Fruit fly (Drosophila melanogaster) whole organism, embryonic: ENCODE measurements around the gene CG8630.

Experiments used
- Aef1 ChIP-seq: fragments of 200-800 bp; sonication (Bioruptor generic); IDR thresholded peaks from 3 replicates; pipeline ENCODE4 v1.3.6; 2022; ENCODE audit warnings: missing biosample characterization, missing genetic modification characterization
- BEAF-32 ChIP-seq: fragments of 200-800 bp; sonication (Bioruptor generic); optimal IDR thresholded peaks from 3 replicates; lab custom pipeline; 2017; ENCODE audit warnings: missing biosample characterization, missing genetic modification characterization, mild to moderate bottlenecking, moderate library complexity, missing genetic modification reagents
- CG11504 ChIP-seq: fragments of 200-800 bp; sonication (Bioruptor generic); optimal IDR thresholded peaks from 3 replicates; lab custom pipeline; 2019; ENCODE audit warnings: missing biosample characterization, mild to moderate bottlenecking, missing genetic modification characterization, moderate library complexity
- CG11696 ChIP-seq: fragments of 200-800 bp; sonication (Bioruptor generic); IDR thresholded peaks from 2 replicates; pipeline ENCODE4 v1.3.6; 2022; ENCODE audit warnings: missing biosample characterization, missing genetic modification characterization
- CG14014 ChIP-seq: fragments of 200-800 bp; sonication (Bioruptor generic); IDR thresholded peaks from 2 replicates; pipeline ENCODE4 v1.3.6; 2022; ENCODE audit warnings: missing biosample characterization, missing genetic modification characterization
- CG15601 ChIP-seq: fragments of 200-800 bp; sonication (Bioruptor generic); optimal IDR thresholded peaks from 3 replicates; lab custom pipeline; 2019; ENCODE audit warnings: missing biosample characterization, mild to moderate bottlenecking, missing genetic modification characterization, moderate library complexity
- CG1602 ChIP-seq: fragments of 200-800 bp; sonication (Bioruptor generic); optimal IDR thresholded peaks from 3 replicates; lab custom pipeline; 2016; ENCODE audit warnings: missing biosample characterization, missing genetic modification characterization
- CG18599 ChIP-seq: fragments of 200-800 bp; sonication (Bioruptor generic); optimal IDR thresholded peaks from 3 replicates; lab custom pipeline; 2017; ENCODE audit warnings: missing biosample characterization, missing genetic modification characterization, mild to moderate bottlenecking, moderate library complexity, missing genetic modification reagents
- CG2120 ChIP-seq: fragments of 200-800 bp; sonication (Bioruptor generic); optimal IDR thresholded peaks from 3 replicates; lab custom pipeline; 2016; ENCODE audit warnings: missing biosample characterization, missing genetic modification characterization
- CG2678 ChIP-seq: fragments of 200-800 bp; sonication (Bioruptor generic); optimal IDR thresholded peaks from 3 replicates; lab custom pipeline; 2019; ENCODE audit warnings: missing biosample characterization, mild to moderate bottlenecking, missing genetic modification characterization, moderate library complexity
- CG30403 ChIP-seq: fragments of 200-800 bp; sonication (Bioruptor generic); optimal IDR thresholded peaks from 3 replicates; lab custom pipeline; 2016; ENCODE audit warnings: missing biosample characterization, missing genetic modification characterization
- CG3281 ChIP-seq: fragments of 200-800 bp; sonication (Bioruptor generic); optimal IDR thresholded peaks from 3 replicates; lab custom pipeline; 2017; ENCODE audit warnings: missing biosample characterization, mild to moderate bottlenecking, missing genetic modification characterization
- CG6683 ChIP-seq: fragments of 200-800 bp; sonication (Bioruptor generic); optimal IDR thresholded peaks from 2 replicates; lab custom pipeline; 2017; ENCODE audit warnings: missing biosample characterization, mild to moderate bottlenecking, missing genetic modification characterization, missing genetic modification reagents
- CG7271 ChIP-seq: fragments of 200-800 bp; sonication (Bioruptor generic); optimal IDR thresholded peaks from 2 replicates; lab custom pipeline; 2018; ENCODE audit warnings: missing biosample characterization, mild to moderate bottlenecking, missing genetic modification characterization, moderate library complexity
- CG7556 ChIP-seq: fragments of 200-800 bp; sonication (Bioruptor generic); optimal IDR thresholded peaks from 2 replicates; lab custom pipeline; 2017; ENCODE audit warnings: missing biosample characterization, mild to moderate bottlenecking, missing genetic modification characterization
- CG7839 ChIP-seq: fragments of 200-800 bp; sonication (Bioruptor generic); optimal IDR thresholded peaks from 3 replicates; lab custom pipeline; 2018; ENCODE audit warnings: missing biosample characterization, mild to moderate bottlenecking, missing genetic modification characterization, moderate library complexity
- CG8290 ChIP-seq, 3 experiments: fragments of 200-800 bp; sonication (Bioruptor generic); optimal IDR thresholded peaks; 2 replicates each; lab custom pipeline; 2016 to 2019; ENCODE audit warnings: missing biosample characterization in 3 of 3, missing genetic modification characterization in 3 of 3, mild to moderate bottlenecking in 2 of 3, moderate library complexity in 1 of 3
- CG8765 ChIP-seq: fragments of 200-800 bp; sonication (Bioruptor generic); IDR thresholded peaks from 2 replicates; pipeline ENCODE4 v1.3.6; 2022; ENCODE audit warnings: missing biosample characterization, missing genetic modification characterization
- CG9932 ChIP-seq: fragments of 200-800 bp; sonication (Bioruptor generic); IDR thresholded peaks from 2 replicates; pipeline ENCODE4 v1.3.6; 2022; ENCODE audit warnings: missing biosample characterization, missing genetic modification characterization
- CHES-1-like ChIP-seq: fragments of 200-800 bp; sonication (Bioruptor generic); optimal IDR thresholded peaks from 2 replicates; lab custom pipeline; 2016; ENCODE audit warnings: missing biosample characterization, missing genetic modification characterization
- Camta ChIP-seq: fragments of 200-800 bp; sonication (Bioruptor generic); optimal IDR thresholded peaks from 2 replicates; lab custom pipeline; 2016; ENCODE audit warnings: missing biosample characterization, missing genetic modification characterization
- Doc3 ChIP-seq: fragments of 200-800 bp; sonication (Bioruptor generic); IDR thresholded peaks from 3 replicates; pipeline ENCODE4 v1.3.6; 2022; ENCODE audit warnings: missing biosample characterization, missing genetic modification characterization; ENCODE audit not compliant: partially characterized antibody
- Fer1 ChIP-seq: fragments of 200-800 bp; sonication (Bioruptor generic); optimal IDR thresholded peaks from 2 replicates; lab custom pipeline; 2017; ENCODE audit warnings: missing biosample characterization, mild to moderate bottlenecking, missing genetic modification characterization
- Hand ChIP-seq: fragments of 200-800 bp; sonication (Bioruptor generic); optimal IDR thresholded peaks from 2 replicates; lab custom pipeline; 2017; ENCODE audit warnings: mild to moderate bottlenecking, missing biosample characterization, missing genetic modification reagents, missing genetic modification characterization
- Hey ChIP-seq: fragments of 200-800 bp; sonication (Bioruptor generic); optimal IDR thresholded peaks from 3 replicates; lab custom pipeline; 2018; ENCODE audit warnings: missing biosample characterization, mild to moderate bottlenecking, missing genetic modification characterization
- Hmr ChIP-seq: fragments of 200-800 bp; sonication (Bioruptor generic); optimal IDR thresholded peaks from 3 replicates; lab custom pipeline; 2017; ENCODE audit warnings: mild to moderate bottlenecking, missing biosample characterization, missing genetic modification reagents, missing genetic modification characterization
- Hr51 ChIP-seq, 2 experiments: fragments of 200-800 bp; sonication (Bioruptor generic); optimal IDR thresholded peaks; 2 replicates in 1 of 2; 3 replicates in 1 of 2; lab custom pipeline; 2016 to 2018; ENCODE audit warnings: missing biosample characterization in 2 of 2, missing genetic modification characterization in 2 of 2, mild to moderate bottlenecking in 1 of 2, moderate library complexity in 1 of 2
- Med ChIP-seq: fragments of 200-800 bp; sonication (Bioruptor generic); peaks from one replicate; lab custom pipeline; 2016; ENCODE audit warnings: missing biosample characterization, missing genetic modification characterization, mild to moderate bottlenecking, inconsistent platforms, moderate library complexity
- Meics ChIP-seq: fragments of 200-800 bp; sonication (Bioruptor generic); optimal IDR thresholded peaks from 2 replicates; lab custom pipeline; 2017; ENCODE audit warnings: missing biosample characterization, mild to moderate bottlenecking, missing genetic modification characterization
- Nf-YB ChIP-seq: fragments of 200-800 bp; sonication (Bioruptor generic); optimal IDR thresholded peaks from 3 replicates; lab custom pipeline; 2019; ENCODE audit warnings: missing biosample characterization, mild to moderate bottlenecking, missing genetic modification characterization, moderate library complexity
- Ptx1 ChIP-seq: fragments of 200-800 bp; sonication (Bioruptor generic); IDR thresholded peaks from 2 replicates; pipeline ENCODE4 v1.3.6; 2022; ENCODE audit warnings: missing biosample characterization, missing genetic modification characterization
- Rx ChIP-seq: fragments of 200-800 bp; sonication (Bioruptor generic); IDR thresholded peaks from 2 replicates; pipeline ENCODE4 v1.3.6; 2022; ENCODE audit warnings: missing biosample characterization, missing genetic modification characterization
- Sox102F ChIP-seq: fragments of 200-800 bp; sonication (Bioruptor generic); optimal IDR thresholded peaks from 2 replicates; lab custom pipeline; 2018; ENCODE audit warnings: missing biosample characterization, mild to moderate bottlenecking, missing genetic modification characterization, moderate library complexity
- Trl ChIP-seq, 3 experiments: fragments of >200 bp in 2 of 3; fragments of 200-800 bp in 1 of 3; sonication (Bioruptor generic) in 1 of 3; optimal IDR thresholded peaks; 2 replicates in 1 of 3; 3 replicates in 2 of 3; lab custom pipeline; 2016 to 2017; ENCODE audit warnings: missing biosample characterization in 1 of 3, missing genetic modification characterization in 1 of 3
- abd-A ChIP-seq: fragments of 200-800 bp; sonication (Bioruptor generic); optimal IDR thresholded peaks from 3 replicates; lab custom pipeline; 2019; ENCODE audit warnings: missing biosample characterization, mild to moderate bottlenecking, missing genetic modification characterization, moderate library complexity
- ara ChIP-seq: fragments of 200-800 bp; sonication (Bioruptor generic); IDR thresholded peaks from 2 replicates; pipeline ENCODE4 v1.3.6; 2022; ENCODE audit warnings: missing biosample characterization, missing genetic modification characterization
- btn ChIP-seq: fragments of 200-800 bp; sonication (Bioruptor generic); optimal IDR thresholded peaks from 2 replicates; lab custom pipeline; 2016; ENCODE audit warnings: missing biosample characterization, missing genetic modification characterization
- cwo ChIP-seq: fragments of 200-800 bp; sonication (Bioruptor generic); optimal IDR thresholded peaks from 3 replicates; lab custom pipeline; 2017; ENCODE audit warnings: missing biosample characterization, missing genetic modification characterization, mild to moderate bottlenecking, moderate library complexity, missing genetic modification reagents
- dm ChIP-seq: fragments of 200-800 bp; sonication (Bioruptor generic); optimal IDR thresholded peaks from 3 replicates; lab custom pipeline; 2016; ENCODE audit warnings: missing biosample characterization, missing genetic modification characterization
- gem ChIP-seq: fragments of 200-800 bp; sonication (Bioruptor generic); optimal IDR thresholded peaks from 2 replicates; lab custom pipeline; 2019; ENCODE audit warnings: missing biosample characterization, mild to moderate bottlenecking, missing genetic modification characterization, moderate library complexity
- gro ChIP-seq: fragments of 200-800 bp; sonication (Bioruptor generic); optimal IDR thresholded peaks from 2 replicates; lab custom pipeline; 2016; ENCODE audit warnings: missing biosample characterization, missing genetic modification characterization
- lab ChIP-seq: fragments of 200-800 bp; sonication (Bioruptor generic); optimal IDR thresholded peaks from 3 replicates; lab custom pipeline; 2017; ENCODE audit warnings: missing biosample characterization, missing genetic modification characterization, mild to moderate bottlenecking, moderate library complexity, missing genetic modification reagents
- mam ChIP-seq: fragments of 200-800 bp; sonication (Bioruptor generic); optimal IDR thresholded peaks from 3 replicates; lab custom pipeline; 2016; ENCODE audit warnings: missing biosample characterization, missing genetic modification characterization
- org-1 ChIP-seq: fragments of 200-800 bp; sonication (Bioruptor generic); optimal IDR thresholded peaks from 2 replicates; lab custom pipeline; 2017; ENCODE audit warnings: missing biosample characterization, missing genetic modification characterization
- p53 ChIP-seq: fragments of 200-800 bp; sonication (Bioruptor generic); optimal IDR thresholded peaks from 2 replicates; lab custom pipeline; 2016; ENCODE audit warnings: missing biosample characterization, missing genetic modification characterization
- pzg ChIP-seq: fragments of 200-800 bp; sonication (Bioruptor generic); optimal IDR thresholded peaks from 3 replicates; lab custom pipeline; 2018; ENCODE audit warnings: missing biosample characterization, mild to moderate bottlenecking, missing genetic modification characterization, moderate library complexity
- slbo ChIP-seq: fragments of 200-800 bp; sonication (Bioruptor generic); IDR thresholded peaks from 2 replicates; pipeline ENCODE4 v1.3.6; 2022; ENCODE audit warnings: missing biosample characterization, missing genetic modification characterization
- unpg ChIP-seq: fragments of 200-800 bp; sonication (Bioruptor generic); optimal IDR thresholded peaks from 3 replicates; lab custom pipeline; 2018; ENCODE audit warnings: missing biosample characterization, mild to moderate bottlenecking, missing genetic modification characterization, moderate library complexity

The CG8630 gene

dm6 chr3R:13241726-13242125 is 37.8 kb upstream of the CG8630 start:
- no peak for TF ChIP-seq gro
- no peak for TF ChIP-seq CG7271
- TF ChIP-seq CG15601 (tag; lab: Kevin White, UChicago), result no peak
- TF ChIP-seq ara (GFP tag; lab: Robert Waterston, UW), result no peak
- no peak for TF ChIP-seq dm (GFP tag; lab: Kevin White, UChicago)
- peak; percentile 68 for TF ChIP-seq Hey (tag; lab: Kevin White, UChicago)
- no peak for TF ChIP-seq Trl (optimal IDR thresholded peaks at IDR 0.05; lab: Kevin White, UChicago)
- no peak for TF ChIP-seq Trl (GFP tag; optimal IDR thresholded peaks at IDR 0.05; lab: Kevin White, UChicago)
- no peak for TF ChIP-seq Doc3 (GFP tag; lab: Robert Waterston, UW)
- peak; percentile 12 for TF ChIP-seq abd-A (tag; lab: Kevin White, UChicago)
- peak; percentile 52 for TF ChIP-seq cwo (GFP tag; lab: Kevin White, UChicago)
- no peak for TF ChIP-seq CHES-1-like (GFP tag; lab: Kevin White, UChicago)
- TF ChIP-seq Camta, result no peak

DNA sequence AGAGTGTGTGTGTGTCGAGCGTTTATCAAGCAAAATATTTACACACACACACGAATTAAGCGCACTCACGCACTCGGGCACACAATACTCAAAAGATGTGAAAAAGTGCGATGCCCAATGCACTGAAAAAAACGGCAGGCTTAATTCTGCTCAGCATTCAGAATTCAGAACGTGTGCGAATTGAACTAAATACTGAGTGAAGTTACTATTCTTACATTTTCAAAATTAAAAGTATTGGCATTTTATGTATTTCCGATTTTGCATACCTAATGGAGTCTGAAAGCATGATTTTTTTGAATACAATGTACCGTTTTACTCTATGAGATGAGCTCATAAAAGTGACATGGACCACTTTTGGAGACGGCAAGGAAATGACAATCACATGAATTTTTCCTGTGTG is 22.4 kb upstream of the CG8630 start:
- no peak for TF ChIP-seq p53 (GFP tag; lab: Kevin White, UChicago)
- TF ChIP-seq CG7839, result peak; percentile 8
- no peak for TF ChIP-seq btn (GFP tag; lab: Kevin White, UChicago)
- TF ChIP-seq CG14014 (GFP tag; lab: Robert Waterston, UW), result 0 out of 2 replicates have a peak, but pooled peaks have one; percentile 11
- TF ChIP-seq CG8765 (GFP tag; lab: Robert Waterston, UW), result no peak
- peak in 1 of 2 experiments; percentile 20 for TF ChIP-seq Hr51 (GFP tag; optimal IDR thresholded peaks at IDR 0.05; lab: Kevin White, UChicago)
- peak; percentile 47 for TF ChIP-seq lab (GFP tag; lab: Kevin White, UChicago)
- peak; percentile 17; the same call in 1 of the 2 replicates for TF ChIP-seq Ptx1 (GFP tag; lab: Robert Waterston, UW)
- no peak for TF ChIP-seq pzg (GFP tag; lab: Kevin White, UChicago)
- peak; percentile 17 for TF ChIP-seq CG3281 (GFP tag; lab: Kevin White, UChicago)
- peak; percentile 51 for TF ChIP-seq CG18599 (GFP tag; lab: Kevin White, UChicago)
- no peak for TF ChIP-seq BEAF-32 (GFP tag; lab: Kevin White, UChicago)
- TF ChIP-seq Rx (GFP tag; lab: Robert Waterston, UW), result no peak
- no peak for TF ChIP-seq Nf-YB (GFP tag; lab: Kevin White, UChicago)
- TF ChIP-seq CG1602 (GFP tag; lab: Kevin White, UChicago), result no peak
- TF ChIP-seq Aef1, result no peak
- TF ChIP-seq Meics (GFP tag; lab: Kevin White, UChicago), result peak; percentile 28
- TF ChIP-seq CG2678, result peak; percentile 20
- TF ChIP-seq CG6683 (GFP tag; lab: Kevin White, UChicago), result no peak
- no peak for TF ChIP-seq CG11696 (GFP tag; lab: Robert Waterston, UW)
- TF ChIP-seq Med, result peak; percentile 56
- peak; percentile 23; the same call in 1 of the 2 replicates for TF ChIP-seq CG9932 (GFP tag; lab: Robert Waterston, UW)
- TF ChIP-seq Sox102F (GFP tag; lab: Kevin White, UChicago), result no peak
- peak; percentile 10 for TF ChIP-seq org-1 (GFP tag; lab: Kevin White, UChicago)
- no peak for TF ChIP-seq CG8290 (GFP tag; optimal IDR thresholded peaks at IDR 0.05; lab: Kevin White, UChicago)
- TF ChIP-seq CG8290 (tag; optimal IDR thresholded peaks at IDR 0.05; lab: Kevin White, UChicago), result peak in 1 of 2 experiments; percentile 0
- peak; percentile 5 for TF ChIP-seq CG7556 (GFP tag; lab: Kevin White, UChicago)
- TF ChIP-seq CG11504 (tag; lab: Kevin White, UChicago), result peak; percentile 30
- TF ChIP-seq gem (tag; lab: Kevin White, UChicago), result peak; percentile 32
- peak; percentile 6 for TF ChIP-seq Hand (GFP tag; lab: Kevin White, UChicago)
- no peak for TF ChIP-seq unpg (GFP tag; lab: Kevin White, UChicago)
- 0 out of 2 replicates have a peak, but pooled peaks have one; percentile 3 for TF ChIP-seq slbo (GFP tag; lab: Robert Waterston, UW)
- peak; percentile 55 for TF ChIP-seq CG2120 (GFP tag; lab: Kevin White, UChicago)
- peak; percentile 7 for TF ChIP-seq cwo (GFP tag; lab: Kevin White, UChicago)
- peak; percentile 6 for TF ChIP-seq Fer1
- TF ChIP-seq CG30403 (GFP tag; lab: Kevin White, UChicago), result peak; percentile 3
- TF ChIP-seq Hmr (GFP tag; lab: Kevin White, UChicago), result peak; percentile 35
- peak; percentile 8 for TF ChIP-seq mam (GFP tag; lab: Kevin White, UChicago)
